Fruit fly (Drosophila melanogaster): ENCODE data around the gene Cyp313a4.

Gene Cyp313a4

dm6 chr3R:12698363-12698762 lies 17.2 kb upstream of the Cyp313a4 start:
- TF ChIP-seq cic (GFP tag; optimal IDR thresholded peaks at IDR 0.05) (no peak), CG33017 (tag; optimal IDR thresholded peaks at IDR 0.05) (no peak), CG7101 (tag; optimal IDR thresholded peaks at IDR 0.05) (no peak), cnc (optimal IDR thresholded peaks at IDR 0.05) (no peak), CG1620 (GFP tag; optimal IDR thresholded peaks at IDR 0.05) (no peak), pad (GFP tag; optimal IDR thresholded peaks at IDR 0.05) (no peak), tj (GFP tag; optimal IDR thresholded peaks at IDR 0.05) (no peak), CG7045 (GFP tag; optimal IDR thresholded peaks at IDR 0.05) (no peak), CG14711 (tag; optimal IDR thresholded peaks at IDR 0.05) (no peak), ovo (GFP tag; optimal IDR thresholded peaks at IDR 0.05) (no peak), bab1 (GFP tag; optimal IDR thresholded peaks at IDR 0.05) (no peak), CG5204 (GFP tag; optimal IDR thresholded peaks at IDR 0.05) (no peak), Mnt (GFP tag; optimal IDR thresholded peaks at IDR 0.05) (no peak), CG11617 (GFP tag; optimal IDR thresholded peaks at IDR 0.05) (no peak), Hr96 (GFP tag; optimal IDR thresholded peaks at IDR 0.05) (no peak), kay (GFP tag; ENCODE audit: borderline replicate concordance) (no peak), toe (GFP tag; optimal IDR thresholded peaks at IDR 0.05) (no peak), CG12768 (GFP tag; optimal IDR thresholded peaks at IDR 0.05) (no peak), Crg-1 (GFP tag; optimal IDR thresholded peaks at IDR 0.05) (no peak), Clk (GFP tag; optimal IDR thresholded peaks at IDR 0.05) (no peak)

DNA sequence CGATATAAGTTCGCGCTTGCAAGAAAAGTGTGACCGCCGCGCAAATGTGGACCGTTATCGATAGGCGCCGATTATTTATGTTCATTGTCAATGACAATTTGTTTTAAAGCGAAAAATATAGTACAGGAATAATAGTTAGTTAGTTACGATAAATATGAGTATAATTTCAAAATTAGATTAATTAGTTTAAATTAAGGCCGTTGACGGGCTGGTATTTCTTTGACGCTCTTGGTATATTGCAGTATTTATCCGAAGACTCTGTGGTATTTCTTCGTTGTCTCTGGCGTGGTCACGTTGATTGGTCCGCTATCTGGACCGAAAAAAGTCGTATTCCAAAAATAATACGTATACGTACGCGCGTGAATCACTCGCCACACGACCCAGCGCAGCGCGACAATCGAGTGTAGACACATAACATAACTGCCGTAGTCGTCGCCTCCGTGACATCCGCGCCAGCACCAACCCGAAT lies 16.4 kb upstream of the Cyp313a4 start:
- TF ChIP-seq CG7045 (GFP tag; optimal IDR thresholded peaks at IDR 0.05) (no peak), pad (GFP tag; optimal IDR thresholded peaks at IDR 0.05) (no peak), cnc (optimal IDR thresholded peaks at IDR 0.05) (no peak), CG14711 (tag; optimal IDR thresholded peaks at IDR 0.05) (no peak), CG5204 (GFP tag; optimal IDR thresholded peaks at IDR 0.05) (no peak), kay (GFP tag; ENCODE audit: borderline replicate concordance) (peak; percentile 39), CG11617 (GFP tag; optimal IDR thresholded peaks at IDR 0.05) (no peak), CG7101 (tag; optimal IDR thresholded peaks at IDR 0.05) (no peak), cic (GFP tag; optimal IDR thresholded peaks at IDR 0.05) (peak; percentile 37), toe (GFP tag; optimal IDR thresholded peaks at IDR 0.05) (no peak), bab1 (GFP tag; optimal IDR thresholded peaks at IDR 0.05) (peak; percentile 33), ovo (GFP tag; optimal IDR thresholded peaks at IDR 0.05) (no peak), CG33017 (tag; optimal IDR thresholded peaks at IDR 0.05) (no peak), Hr96 (GFP tag; optimal IDR thresholded peaks at IDR 0.05) (no peak), tj (GFP tag; optimal IDR thresholded peaks at IDR 0.05) (no peak), Mnt (GFP tag; optimal IDR thresholded peaks at IDR 0.05) (peak; percentile 56)

- TF ChIP-seq toe (GFP tag; optimal IDR thresholded peaks at IDR 0.05) (no peak), tj (GFP tag; optimal IDR thresholded peaks at IDR 0.05) (no peak), Mnt (GFP tag; optimal IDR thresholded peaks at IDR 0.05) (no peak), CG14711 (tag; optimal IDR thresholded peaks at IDR 0.05) (no peak), CG7101 (tag; optimal IDR thresholded peaks at IDR 0.05) (no peak), bab1 (GFP tag; optimal IDR thresholded peaks at IDR 0.05) (no peak), Clk (GFP tag; optimal IDR thresholded peaks at IDR 0.05) (no peak), CG1620 (GFP tag; optimal IDR thresholded peaks at IDR 0.05) (no peak), ovo (GFP tag; optimal IDR thresholded peaks at IDR 0.05) (no peak)
These were observed 15.8 kb upstream of the Cyp313a4 start, which contains the start of gene Past1 for dm6 chr3R:12697022-12697421. Gene Past1 (plus strand): TSS chr3R:12697322.

dm6 chr3R:12694742-12695141 lies 13.6 kb upstream of the Cyp313a4 start, which contains the start of the genes CG14391 and NijC:
Gene CG14391 (minus strand): TSS chr3R:12694842.
Gene NijC (plus strand): TSS chr3R:12695129.
- peak; percentile 79 for TF ChIP-seq kay (GFP tag; ENCODE audit: borderline replicate concordance)
- no peak for TF ChIP-seq CG33017 (tag; optimal IDR thresholded peaks at IDR 0.05)
- TF ChIP-seq Crg-1 (GFP tag; optimal IDR thresholded peaks at IDR 0.05): no peak
- TF ChIP-seq CG5204 (GFP tag; optimal IDR thresholded peaks at IDR 0.05): no peak

DNA sequence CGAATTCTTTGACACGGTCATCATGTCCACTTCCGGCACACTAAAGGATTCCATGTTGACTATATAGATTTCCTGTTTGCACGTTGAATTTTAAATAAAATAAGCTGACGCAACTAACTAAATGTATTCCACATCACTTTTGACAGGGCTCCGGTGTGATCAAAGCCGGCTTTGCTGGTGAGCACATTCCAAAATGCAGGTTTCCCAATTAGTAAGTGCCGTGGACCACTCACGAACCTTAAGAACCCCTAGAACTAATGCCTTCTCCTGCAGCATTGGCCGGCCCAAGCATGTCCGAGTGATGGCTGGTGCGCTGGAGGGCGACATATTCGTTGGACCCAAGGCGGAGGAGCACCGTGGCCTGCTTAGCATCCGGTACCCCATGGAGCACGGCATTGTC lies 11.3 kb upstream of the Cyp313a4 start, which contains the start of gene CG31347:
Gene CG31347 (minus strand): TSS at position 101 of the 400 bp plus-strand sequence.
- TF ChIP-seq CG14711 (tag; optimal IDR thresholded peaks at IDR 0.05) (no peak), CG11617 (GFP tag; optimal IDR thresholded peaks at IDR 0.05) (no peak), toe (GFP tag; optimal IDR thresholded peaks at IDR 0.05) (no peak), CG5204 (GFP tag; optimal IDR thresholded peaks at IDR 0.05) (no peak), CG1620 (GFP tag; optimal IDR thresholded peaks at IDR 0.05) (no peak), ovo (GFP tag; optimal IDR thresholded peaks at IDR 0.05) (no peak), Hr96 (GFP tag; optimal IDR thresholded peaks at IDR 0.05) (no peak), Clk (GFP tag; optimal IDR thresholded peaks at IDR 0.05) (no peak), cic (GFP tag; optimal IDR thresholded peaks at IDR 0.05) (no peak), CG12768 (GFP tag; optimal IDR thresholded peaks at IDR 0.05) (no peak), CG7101 (tag; optimal IDR thresholded peaks at IDR 0.05) (no peak), CG33017 (tag; optimal IDR thresholded peaks at IDR 0.05) (no peak), Mnt (GFP tag; optimal IDR thresholded peaks at IDR 0.05) (no peak), pad (GFP tag; optimal IDR thresholded peaks at IDR 0.05) (no peak), Crg-1 (GFP tag; optimal IDR thresholded peaks at IDR 0.05) (no peak), tj (GFP tag; optimal IDR thresholded peaks at IDR 0.05) (no peak)

DNA sequence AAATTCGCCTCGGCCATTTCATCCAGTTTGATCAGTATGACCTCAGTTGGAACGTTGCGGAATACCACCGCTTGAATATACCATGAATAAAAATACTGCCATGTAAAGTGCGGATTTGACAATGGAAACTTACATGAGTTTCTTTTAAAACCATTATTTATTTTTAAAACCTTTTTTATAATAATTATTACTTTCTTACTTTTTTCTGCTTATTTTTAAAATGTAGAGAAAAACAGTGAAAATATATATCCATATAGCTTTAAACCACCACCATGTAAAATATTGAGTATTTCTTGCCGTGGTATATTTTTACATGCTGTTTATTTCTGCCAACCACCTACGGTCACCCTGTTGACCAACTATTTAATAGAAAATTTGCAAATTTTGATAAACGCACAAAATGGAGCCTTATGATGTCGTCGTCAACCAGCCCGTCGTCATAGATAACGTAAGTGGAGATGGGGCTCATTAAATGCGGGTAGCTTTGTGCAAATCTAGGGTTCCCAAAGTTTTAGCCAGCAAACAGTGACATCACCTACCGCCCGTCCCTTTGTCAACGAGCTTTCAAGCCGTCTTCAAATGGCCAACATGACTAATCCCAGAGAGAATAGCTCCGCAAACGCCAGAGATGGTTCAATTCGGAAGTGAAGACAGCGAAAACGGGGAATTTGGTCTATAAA lies 10.4 kb upstream of the Cyp313a4 start, which contains the start of gene Arp1:
Gene Arp1 (plus strand): TSS at position 322 of the 680 bp plus-strand sequence.
- TF ChIP-seq CG1620 (GFP tag; optimal IDR thresholded peaks at IDR 0.05) (no peak), cnc (optimal IDR thresholded peaks at IDR 0.05) (no peak), Hr96 (GFP tag; optimal IDR thresholded peaks at IDR 0.05) (no peak), bab1 (GFP tag; optimal IDR thresholded peaks at IDR 0.05) (peak; percentile 4)
